Fruit fly (Drosophila melanogaster) whole organism, embryonic: Measurements from ENCODE around the gene Dsp1.

Experiments used
- Atf-2 ChIP-seq: fragments of 200-800 bp; sonication (Bioruptor generic); optimal IDR thresholded peaks from 2 replicates; lab custom pipeline; 2016; ENCODE audit warnings: missing biosample characterization, missing genetic modification characterization
- CG10209 ChIP-seq: fragments of 200-800 bp; sonication (Bioruptor generic); optimal IDR thresholded peaks from 3 replicates; lab custom pipeline; 2017; ENCODE audit warnings: missing biosample characterization, mild to moderate bottlenecking, missing genetic modification characterization, missing genetic modification reagents
- CG1024 ChIP-seq: fragments of 200-800 bp; sonication (Bioruptor generic); IDR thresholded peaks from 2 replicates; pipeline ENCODE4 v1.3.6; 2022; ENCODE audit warnings: missing biosample characterization, missing genetic modification characterization
- CG11093 ChIP-seq: fragments of 200-800 bp; sonication (Bioruptor generic); IDR thresholded peaks from 3 replicates; pipeline ENCODE4 v1.3.6; 2022; ENCODE audit warnings: missing biosample characterization, missing genetic modification characterization
- CG11456 ChIP-seq: fragments of 200-800 bp; sonication (Bioruptor generic); IDR thresholded peaks from 3 replicates; pipeline ENCODE4 v1.3.6; 2022; ENCODE audit warnings: missing biosample characterization, missing genetic modification characterization
- CG12299 ChIP-seq: fragments of 200-800 bp; sonication (Bioruptor generic); optimal IDR thresholded peaks from 2 replicates; lab custom pipeline; 2018; ENCODE audit warnings: missing biosample characterization, mild to moderate bottlenecking, missing genetic modification characterization
- CG12942 ChIP-seq: fragments of 200-800 bp; sonication (Bioruptor generic); optimal IDR thresholded peaks from 3 replicates; lab custom pipeline; 2016; ENCODE audit warnings: missing biosample characterization, missing genetic modification characterization
- CG14441 ChIP-seq: fragments of 200-800 bp; sonication (Bioruptor generic); IDR thresholded peaks from 2 replicates; pipeline ENCODE4 v1.3.6; 2022; ENCODE audit warnings: missing biosample characterization, missing genetic modification characterization
- CG15011 ChIP-seq: fragments of 200-800 bp; sonication (Bioruptor generic); optimal IDR thresholded peaks from 3 replicates; lab custom pipeline; 2018; ENCODE audit warnings: missing biosample characterization, mild to moderate bottlenecking, missing genetic modification characterization
- CG16779 ChIP-seq: fragments of 200-800 bp; sonication (Bioruptor generic); IDR thresholded peaks from 2 replicates; pipeline ENCODE4 v1.3.6; 2022; ENCODE audit warnings: missing biosample characterization, missing genetic modification characterization
- CG16863 ChIP-seq: fragments of 200-800 bp; sonication (Bioruptor generic); optimal IDR thresholded peaks from 3 replicates; lab custom pipeline; 2016; ENCODE audit warnings: missing biosample characterization, missing genetic modification characterization
- CG17328 ChIP-seq: fragments of 200-800 bp; sonication (Bioruptor generic); IDR thresholded peaks from 2 replicates; pipeline ENCODE4 v1.3.6; 2022; ENCODE audit warnings: missing biosample characterization, missing genetic modification characterization
- CG18764 ChIP-seq: fragments of 200-800 bp; sonication (Bioruptor generic); optimal IDR thresholded peaks from 3 replicates; lab custom pipeline; 2016; ENCODE audit warnings: missing biosample characterization, missing genetic modification characterization
- CG2875 ChIP-seq: fragments of 200-800 bp; sonication (Bioruptor generic); optimal IDR thresholded peaks from 2 replicates; lab custom pipeline; 2017; ENCODE audit warnings: missing biosample characterization, mild to moderate bottlenecking, missing genetic modification characterization, missing genetic modification reagents
- CG3065 ChIP-seq: fragments of 200-800 bp; sonication (Bioruptor generic); optimal IDR thresholded peaks from 2 replicates; lab custom pipeline; 2016; ENCODE audit warnings: missing biosample characterization, missing genetic modification characterization
- CG31224 ChIP-seq: fragments of 200-800 bp; sonication (Bioruptor generic); IDR thresholded peaks from 2 replicates; pipeline ENCODE4 v1.3.6; 2022; ENCODE audit warnings: missing biosample characterization, missing genetic modification characterization
- CG31365 ChIP-seq: fragments of 200-800 bp; sonication (Bioruptor generic); optimal IDR thresholded peaks from 2 replicates; lab custom pipeline; 2018; ENCODE audit warnings: missing biosample characterization, mild to moderate bottlenecking, missing genetic modification characterization
- CG3847 ChIP-seq: fragments of 200-800 bp; sonication (Bioruptor generic); IDR thresholded peaks from 2 replicates; pipeline ENCODE4 v1.3.6; 2022; ENCODE audit warnings: missing biosample characterization, missing genetic modification characterization
- CG3995 ChIP-seq: fragments of 200-800 bp; sonication (Bioruptor generic); optimal IDR thresholded peaks from 3 replicates; lab custom pipeline; 2016; ENCODE audit warnings: missing biosample characterization, missing genetic modification characterization
- CG4328 ChIP-seq: fragments of 200-800 bp; sonication (Bioruptor generic); optimal IDR thresholded peaks from 3 replicates; lab custom pipeline; 2017; ENCODE audit warnings: missing biosample characterization, missing genetic modification reagents, missing genetic modification characterization
- CG6791 ChIP-seq: fragments of 200-800 bp; sonication (Bioruptor generic); IDR thresholded peaks from 3 replicates; pipeline ENCODE4 v1.3.6; 2022; ENCODE audit warnings: missing biosample characterization, missing genetic modification characterization; ENCODE audit not compliant: partially characterized antibody
- CG8359 ChIP-seq: fragments of 200-800 bp; sonication (Bioruptor generic); optimal IDR thresholded peaks from 2 replicates; lab custom pipeline; 2017; ENCODE audit warnings: missing biosample characterization, mild to moderate bottlenecking, missing genetic modification characterization, borderline replicate concordance
- Camta ChIP-seq: fragments of 200-800 bp; sonication (Bioruptor generic); optimal IDR thresholded peaks from 2 replicates; lab custom pipeline; 2016; ENCODE audit warnings: missing biosample characterization, missing genetic modification characterization
- Doc3 ChIP-seq: fragments of 200-800 bp; sonication (Bioruptor generic); IDR thresholded peaks from 3 replicates; pipeline ENCODE4 v1.3.6; 2022; ENCODE audit warnings: missing biosample characterization, missing genetic modification characterization; ENCODE audit not compliant: partially characterized antibody
- E2f2 ChIP-seq: fragments of 200-800 bp; sonication (Bioruptor generic); IDR thresholded peaks from 2 replicates; pipeline ENCODE4 v1.3.6; 2022; ENCODE audit warnings: missing biosample characterization, missing genetic modification characterization
- Ets97D ChIP-seq: fragments of 200-800 bp; sonication (Bioruptor generic); optimal IDR thresholded peaks from 3 replicates; lab custom pipeline; 2016; ENCODE audit warnings: missing biosample characterization, missing genetic modification characterization
- Fer3 ChIP-seq: fragments of 200-800 bp; sonication (Bioruptor generic); optimal IDR thresholded peaks from 2 replicates; lab custom pipeline; 2018; ENCODE audit warnings: missing biosample characterization, mild to moderate bottlenecking, missing genetic modification characterization, moderate library complexity
- H15 ChIP-seq: fragments of 200-800 bp; sonication (Bioruptor generic); IDR thresholded peaks from 3 replicates; pipeline ENCODE4 v1.3.6; 2022; ENCODE audit warnings: missing biosample characterization, missing genetic modification characterization
- Rfx ChIP-seq: fragments of 200-800 bp; sonication (Bioruptor generic); IDR thresholded peaks from 2 replicates; pipeline ENCODE4 v1.3.6; 2022; ENCODE audit warnings: missing biosample characterization, missing genetic modification characterization
- Sin3A ChIP-seq: fragments of >200 bp; optimal IDR thresholded peaks from 2 replicates; lab custom pipeline; 2018
- Ssrp ChIP-seq: fragments of 200-800 bp; sonication (Bioruptor generic); optimal IDR thresholded peaks from 2 replicates; lab custom pipeline; 2018; ENCODE audit warnings: missing biosample characterization, mild to moderate bottlenecking, missing genetic modification characterization, moderate library complexity
- Trl ChIP-seq, 3 experiments: fragments of >200 bp in 2 of 3; fragments of 200-800 bp in 1 of 3; sonication (Bioruptor generic) in 1 of 3; optimal IDR thresholded peaks; 2 replicates in 1 of 3; 3 replicates in 2 of 3; lab custom pipeline; 2016 to 2017; ENCODE audit warnings: missing biosample characterization in 1 of 3, missing genetic modification characterization in 1 of 3
- Usf ChIP-seq: fragments of 200-800 bp; sonication (Bioruptor generic); optimal IDR thresholded peaks from 2 replicates; lab custom pipeline; 2017; ENCODE audit warnings: missing genotype, missing biosample characterization, missing genetic modification characterization
- ara ChIP-seq: fragments of 200-800 bp; sonication (Bioruptor generic); IDR thresholded peaks from 2 replicates; pipeline ENCODE4 v1.3.6; 2022; ENCODE audit warnings: missing biosample characterization, missing genetic modification characterization
- az2 ChIP-seq: fragments of 200-800 bp; sonication (Bioruptor generic); optimal IDR thresholded peaks from 3 replicates; lab custom pipeline; 2016; ENCODE audit warnings: missing biosample characterization, missing genetic modification characterization
- bowl ChIP-seq: fragments of 200-800 bp; sonication (Bioruptor generic); IDR thresholded peaks from 2 replicates; pipeline ENCODE4 v1.3.6; 2022; ENCODE audit warnings: missing biosample characterization, missing genetic modification characterization
- cwo ChIP-seq: fragments of 200-800 bp; sonication (Bioruptor generic); optimal IDR thresholded peaks from 3 replicates; lab custom pipeline; 2017; ENCODE audit warnings: missing biosample characterization, missing genetic modification characterization, mild to moderate bottlenecking, moderate library complexity, missing genetic modification reagents
- exex ChIP-seq: fragments of 200-800 bp; sonication (Bioruptor generic); optimal IDR thresholded peaks from 4 replicates; lab custom pipeline; 2018; ENCODE audit warnings: missing biosample characterization, mild to moderate bottlenecking, missing genetic modification characterization, moderate library complexity
- fd102C ChIP-seq: fragments of 200-800 bp; sonication (Bioruptor generic); optimal IDR thresholded peaks from 2 replicates; lab custom pipeline; 2018; ENCODE audit warnings: missing biosample characterization, mild to moderate bottlenecking, missing genetic modification characterization, moderate library complexity
- gcm ChIP-seq: fragments of 200-800 bp; sonication (Bioruptor generic); optimal IDR thresholded peaks from 2 replicates; lab custom pipeline; 2019; ENCODE audit warnings: missing biosample characterization, mild to moderate bottlenecking, missing genetic modification characterization, moderate library complexity
- gem ChIP-seq: fragments of 200-800 bp; sonication (Bioruptor generic); optimal IDR thresholded peaks from 2 replicates; lab custom pipeline; 2019; ENCODE audit warnings: missing biosample characterization, mild to moderate bottlenecking, missing genetic modification characterization, moderate library complexity
- hkb ChIP-seq, 2 experiments: fragments of 200-800 bp in 1 of 2; fragments of >200 bp in 1 of 2; sonication (Bioruptor generic) in 1 of 2; IDR thresholded peaks in 1 of 2; optimal IDR thresholded peaks in 1 of 2; 2 replicates each; pipeline versions ENCODE4 v1.3.6 to Lab custom; 2017 to 2022; ENCODE audit warnings: missing biosample characterization in 1 of 2, missing genetic modification characterization in 1 of 2
- jigr1 ChIP-seq: fragments of 200-800 bp; sonication (Bioruptor generic); IDR thresholded peaks from 3 replicates; pipeline ENCODE4 v1.3.6; 2022; ENCODE audit warnings: missing biosample characterization, missing genetic modification characterization
- onecut ChIP-seq: fragments of 200-800 bp; sonication (Bioruptor generic); IDR thresholded peaks from 2 replicates; pipeline ENCODE4 v1.3.6; 2022; ENCODE audit warnings: missing biosample characterization, missing genetic modification characterization
- sens-2 ChIP-seq: fragments of 200-800 bp; sonication (Bioruptor generic); IDR thresholded peaks from 2 replicates; pipeline ENCODE4 v1.3.6; 2022; ENCODE audit warnings: missing biosample characterization, missing genetic modification characterization
- so ChIP-seq: fragments of 200-800 bp; sonication (Bioruptor generic); IDR thresholded peaks from 3 replicates; pipeline ENCODE4 v1.3.6; 2022; ENCODE audit warnings: missing biosample characterization, missing genetic modification characterization
- sob ChIP-seq: fragments of 200-800 bp; sonication (Bioruptor generic); IDR thresholded peaks from 2 replicates; pipeline ENCODE4 v1.3.6; 2022; ENCODE audit warnings: missing biosample characterization, missing genetic modification characterization
- z ChIP-seq: fragments of 200-800 bp; sonication (Bioruptor generic); IDR thresholded peaks from 3 replicates; pipeline ENCODE4 v1.3.6; 2022; ENCODE audit warnings: missing biosample characterization, missing genetic modification characterization

Dsp1 gene

DNA sequence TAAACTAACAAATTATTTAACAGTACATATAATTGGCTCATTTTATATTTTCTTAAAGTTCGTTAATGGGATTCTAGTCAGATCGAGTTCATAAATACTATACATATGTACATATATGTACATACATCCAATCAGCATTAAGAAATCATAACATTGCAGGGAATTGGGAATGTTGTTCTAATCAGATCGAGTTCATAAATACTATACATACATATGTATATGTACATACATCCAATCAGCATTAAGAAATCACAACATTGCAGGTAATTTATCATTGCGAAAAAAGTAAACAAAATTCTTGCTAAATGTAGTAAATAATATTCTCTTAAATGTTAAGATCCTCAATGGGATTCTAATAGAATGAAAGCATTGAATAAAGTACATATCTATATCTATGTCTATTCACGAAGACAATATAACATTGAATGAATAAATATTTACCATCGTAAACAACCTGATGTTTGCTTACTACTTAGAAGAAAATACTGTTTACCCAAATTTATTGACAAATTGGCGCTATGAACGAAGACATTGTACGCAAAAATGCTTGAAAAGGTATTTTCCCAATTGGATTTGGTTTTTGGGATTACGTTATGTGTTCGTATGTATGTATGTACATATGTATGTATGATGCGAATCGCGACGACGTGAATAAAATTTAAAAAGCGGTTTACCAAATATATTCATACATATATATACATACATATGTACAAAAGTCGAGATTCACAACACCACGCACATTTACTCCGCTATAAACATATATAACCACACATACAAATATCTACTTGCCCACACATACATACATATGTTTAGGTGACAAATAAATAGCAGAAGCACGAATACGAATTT is 50.5 kb downstream of the Dsp1 start (continued):
- TF ChIP-seq CG16779 (GFP tag; lab: Robert Waterston, UW), result peak; percentile 70; the same call in 1 of the 2 replicates
- TF ChIP-seq CG14441 (GFP tag; lab: Robert Waterston, UW), result no peak
- TF ChIP-seq CG31224, result peak; percentile 40; the same call in 1 of the 2 replicates
- no peak for TF ChIP-seq Ssrp (tag; lab: Kevin White, UChicago)
- no peak; the same call in 2 of the 3 replicates for TF ChIP-seq CG11093
- peak; percentile 83 for TF ChIP-seq gem (tag; lab: Kevin White, UChicago)
- peak; percentile 81; the same call in 1 of the 2 replicates for TF ChIP-seq sob (GFP tag; lab: Robert Waterston, UW)
- TF ChIP-seq CG6791, result no peak
- TF ChIP-seq Atf-2, result peak; percentile 44
- peak; percentile 72 for TF ChIP-seq onecut (GFP tag; lab: Robert Waterston, UW)
- TF ChIP-seq CG3065, result peak; percentile 40
- TF ChIP-seq az2 (GFP tag; lab: Kevin White, UChicago), result no peak
- peak; percentile 36 for TF ChIP-seq CG8359 (GFP tag; lab: Kevin White, UChicago)
- TF ChIP-seq E2f2, result peak; percentile 43; the same call in 1 of the 2 replicates
- TF ChIP-seq CG18764 (GFP tag; lab: Kevin White, UChicago), result peak; percentile 68
- peak; percentile 68; the same call in 1 of the 2 replicates for TF ChIP-seq Rfx (GFP tag; lab: Robert Waterston, UW)
- TF ChIP-seq H15 (GFP tag; lab: Robert Waterston, UW), result no peak
- no peak for TF ChIP-seq Doc3 (GFP tag; lab: Robert Waterston, UW)
- peak; percentile 48; the same call in 2 of the 3 replicates for TF ChIP-seq so (GFP tag; lab: Robert Waterston, UW)
- peak; percentile 84 for TF ChIP-seq CG31365 (tag; lab: Kevin White, UChicago)
- TF ChIP-seq fd102C, result peak; percentile 71
- no peak for TF ChIP-seq Usf
- TF ChIP-seq CG15011, result peak; percentile 91
- TF ChIP-seq CG10209, result peak; percentile 84
- peak; percentile 65 for TF ChIP-seq CG2875 (GFP tag; lab: Kevin White, UChicago)
- peak; percentile 76 for TF ChIP-seq exex (tag; lab: Kevin White, UChicago)
- TF ChIP-seq Trl (optimal IDR thresholded peaks at IDR 0.05; lab: Kevin White, UChicago), result no peak
- TF ChIP-seq Trl (GFP tag; optimal IDR thresholded peaks at IDR 0.05; lab: Kevin White, UChicago), result peak; percentile 78
- no peak for TF ChIP-seq sens-2 (GFP tag; lab: Robert Waterston, UW)
- peak; percentile 38; the same call in 1 of the 2 replicates for TF ChIP-seq ara
- TF ChIP-seq CG12299 (tag; lab: Kevin White, UChicago), result peak; percentile 91
- TF ChIP-seq cwo (GFP tag; lab: Kevin White, UChicago), result peak; percentile 75
- no peak for TF ChIP-seq hkb (optimal IDR thresholded peaks at IDR 0.05; lab: Kevin White, UChicago)
- TF ChIP-seq hkb (GFP tag; IDR thresholded peaks at IDR 0.05; lab: Robert Waterston, UW), result peak; percentile 76
- peak; percentile 32; the same call in 1 of the 2 replicates for TF ChIP-seq CG1024
- peak; percentile 88 for TF ChIP-seq CG4328 (GFP tag; lab: Kevin White, UChicago)
- 0 out of 3 replicates have a peak, but pooled peaks have one; percentile 57 for TF ChIP-seq CG11456
- peak; percentile 71 for TF ChIP-seq Camta (GFP tag; lab: Kevin White, UChicago)
- TF ChIP-seq Sin3A, result no peak
- TF ChIP-seq CG12942, result peak; percentile 47
- TF ChIP-seq Fer3 (tag; lab: Kevin White, UChicago), result peak; percentile 92
- no peak for TF ChIP-seq CG16863 (GFP tag; lab: Kevin White, UChicago)
- peak; percentile 24 for TF ChIP-seq CG3995 (GFP tag; lab: Kevin White, UChicago)
- TF ChIP-seq z (GFP tag; lab: Robert Waterston, UW), result no peak
- no peak for TF ChIP-seq bowl (GFP tag; lab: Robert Waterston, UW)
- no peak for TF ChIP-seq CG3847 (GFP tag; lab: Robert Waterston, UW)
- peak; percentile 82 for TF ChIP-seq gcm (GFP tag; lab: Kevin White, UChicago)
- TF ChIP-seq CG17328 (GFP tag; lab: Robert Waterston, UW), result peak; percentile 51; the same call in 1 of the 2 replicates
- no peak for TF ChIP-seq jigr1 (GFP tag; lab: Robert Waterston, UW)
- no peak for TF ChIP-seq Ets97D (GFP tag; lab: Kevin White, UChicago)
